Fruit fly (Drosophila melanogaster): ENCODE data around the gene CG8087.

The CG8087 gene

dm6 chr3R:14574962-14575717 is 10.5 kb upstream of the CG8087 start (continued):
- TF ChIP-seq her (GFP tag; optimal IDR thresholded peaks at IDR 0.05): no peak
- TF ChIP-seq CG17328 (GFP tag; IDR thresholded peaks at IDR 0.05): no peak; the same call in 1 of the 2 replicates
- TF ChIP-seq grau (tag; optimal IDR thresholded peaks at IDR 0.05): peak; percentile 81
- no peak for TF ChIP-seq CG6791 (GFP tag; IDR thresholded peaks at IDR 0.05; ENCODE audit: partially characterized antibody)
- peak; percentile 43 for TF ChIP-seq CG18011 (GFP tag; optimal IDR thresholded peaks at IDR 0.05)
- TF ChIP-seq vfl (GFP tag; optimal IDR thresholded peaks at IDR 0.05): peak; percentile 50
- TF ChIP-seq TFAM (GFP tag; optimal IDR thresholded peaks at IDR 0.05): no peak
- TF ChIP-seq H2.0 (GFP tag; IDR thresholded peaks at IDR 0.05): peak; percentile 47; the same call in 1 of the 2 replicates
- peak; percentile 54 for TF ChIP-seq chn (GFP tag; optimal IDR thresholded peaks at IDR 0.05)
- no peak for TF ChIP-seq sim (GFP tag; IDR thresholded peaks at IDR 0.05)
- peak; percentile 88 for TF ChIP-seq CG2678 (tag; optimal IDR thresholded peaks at IDR 0.05)
- peak; percentile 30 for TF ChIP-seq Usf (GFP tag; optimal IDR thresholded peaks at IDR 0.05)
- TF ChIP-seq caup (GFP tag; optimal IDR thresholded peaks at IDR 0.05; ENCODE audit: severe bottlenecking): peak; percentile 65
- TF ChIP-seq CG6683 (GFP tag; optimal IDR thresholded peaks at IDR 0.05): peak; percentile 53
- no peak for TF ChIP-seq CG8478 (optimal IDR thresholded peaks at IDR 0.05)
- TF ChIP-seq run (tag; optimal IDR thresholded peaks at IDR 0.05): no peak
- TF ChIP-seq CG8765 (GFP tag; IDR thresholded peaks at IDR 0.05): no peak; the same call in 1 of the 2 replicates
- TF ChIP-seq bsh (GFP tag; optimal IDR thresholded peaks at IDR 0.05): peak in 1 of 2 experiments; percentile 71
- TF ChIP-seq CG17612 (GFP tag; IDR thresholded peaks at IDR 0.05): no peak
- TF ChIP-seq NK7.1 (GFP tag; optimal IDR thresholded peaks at IDR 0.05): no peak
- peak; percentile 66 for TF ChIP-seq CG9817 (tag; optimal IDR thresholded peaks at IDR 0.05)
- peak; percentile 64 for TF ChIP-seq CG32772 (GFP tag; IDR thresholded peaks at IDR 0.05)
- no peak for TF ChIP-seq HLHmδ (GFP tag; optimal IDR thresholded peaks at IDR 0.05)
- TF ChIP-seq Stat92E (GFP tag; optimal IDR thresholded peaks at IDR 0.05): no peak
- no peak for TF ChIP-seq h (optimal IDR thresholded peaks at IDR 0.05)
- TF ChIP-seq Sox102F (GFP tag; optimal IDR thresholded peaks at IDR 0.05): peak; percentile 77
- no peak for TF ChIP-seq CG6175 (GFP tag; IDR thresholded peaks at IDR 0.05)
- peak; percentile 80 for TF ChIP-seq row (GFP tag; IDR thresholded peaks at IDR 0.05)
- TF ChIP-seq lilli (GFP tag; optimal IDR thresholded peaks at IDR 0.05): peak; percentile 74
- TF ChIP-seq HLH3B (GFP tag; IDR thresholded peaks at IDR 0.05): peak; percentile 57
- TF ChIP-seq E2f1 (GFP tag; IDR thresholded peaks at IDR 0.05): peak; percentile 65
- TF ChIP-seq CG15073 (GFP tag; optimal IDR thresholded peaks at IDR 0.05): no peak
- no peak for TF ChIP-seq CG7745 (tag; optimal IDR thresholded peaks at IDR 0.05)
- no peak for TF ChIP-seq CG34224 (GFP tag; IDR thresholded peaks at IDR 0.05; ENCODE audit: partially characterized antibody)
- peak; percentile 14 for TF ChIP-seq CG5245 (GFP tag; optimal IDR thresholded peaks at IDR 0.05)
- TF ChIP-seq gem (tag; optimal IDR thresholded peaks at IDR 0.05): peak; percentile 90
- no peak for TF ChIP-seq CG4707 (GFP tag; optimal IDR thresholded peaks at IDR 0.05)
- TF ChIP-seq mam (GFP tag; optimal IDR thresholded peaks at IDR 0.05): peak; percentile 59
- peak; percentile 86 for TF ChIP-seq nmo (GFP tag; optimal IDR thresholded peaks at IDR 0.05)
- TF ChIP-seq Sin3A (optimal IDR thresholded peaks at IDR 0.05): peak; percentile 4
- TF ChIP-seq trem (tag; optimal IDR thresholded peaks at IDR 0.05): peak; percentile 61
- peak; percentile 33 for TF ChIP-seq CG6654 (GFP tag; optimal IDR thresholded peaks at IDR 0.05)
- peak; percentile 37 for TF ChIP-seq oc (tag; optimal IDR thresholded peaks at IDR 0.05)
- TF ChIP-seq ro (GFP tag; IDR thresholded peaks at IDR 0.05): no peak
- no peak for TF ChIP-seq NC2β (GFP tag; optimal IDR thresholded peaks at IDR 0.05)
- no peak for TF ChIP-seq CG12769 (tag; optimal IDR thresholded peaks at IDR 0.05)
- peak; percentile 44 for TF ChIP-seq CG12219 (GFP tag; optimal IDR thresholded peaks at IDR 0.05)
- TF ChIP-seq Optix (GFP tag; IDR thresholded peaks at IDR 0.05): no peak
- no peak for TF ChIP-seq stwl (tag; optimal IDR thresholded peaks at IDR 0.05)
- TF ChIP-seq CG18476 (GFP tag; optimal IDR thresholded peaks at IDR 0.05): peak; percentile 38

Measured in whole organism, embryonic.